Fruit fly (Drosophila melanogaster): ENCODE data around the gene Sap-r.

dm6 chr3R:30840741-30841140, 48.1 kb downstream of the Sap-r start:
- TF ChIP-seq Lpt (GFP tag; optimal IDR thresholded peaks at IDR 0.05) (no peak), lz (GFP tag; optimal IDR thresholded peaks at IDR 0.05) (no peak), Smox (GFP tag; optimal IDR thresholded peaks at IDR 0.05) (no peak), dsx (GFP tag; optimal IDR thresholded peaks at IDR 0.05; ENCODE audit: poor library complexity, severe bottlenecking) (peak; percentile 66), net (GFP tag; optimal IDR thresholded peaks at IDR 0.05) (no peak), Blimp-1 (GFP tag; optimal IDR thresholded peaks at IDR 0.05) (no peak), Hr38 (GFP tag; optimal IDR thresholded peaks at IDR 0.05) (peak; percentile 2)

Data from whole organism, prepupa.